Fruit fly (Drosophila melanogaster) whole organism, prepupa: ENCODE measurements around the gene dnc.

Experiments
- CG11762 ChIP-seq: fragments of 200-800 bp; sonication (Bioruptor generic); optimal IDR thresholded peaks from 3 replicates; lab custom pipeline; 2016; ENCODE audit warnings: missing biosample characterization, missing genetic modification characterization; ENCODE audit not compliant: insufficient read depth
- CG11902 ChIP-seq: fragments of 200-800 bp; sonication (Bioruptor generic); optimal IDR thresholded peaks from 3 replicates; lab custom pipeline; 2016; ENCODE audit warnings: missing biosample characterization, missing genetic modification characterization
- CG15336 ChIP-seq: fragments of 200-800 bp; sonication (Bioruptor generic); IDR thresholded peaks from 2 replicates; pipeline ENCODE4 v1.3.6; 2022; ENCODE audit warnings: missing biosample characterization, missing genetic modification characterization
- CG1621 ChIP-seq: fragments of 200-800 bp; sonication (Bioruptor generic); optimal IDR thresholded peaks from 3 replicates; lab custom pipeline; 2018; ENCODE audit warnings: missing biosample characterization, mild to moderate bottlenecking, missing genetic modification characterization
- CG31627 ChIP-seq: fragments of 200-800 bp; sonication (Bioruptor generic); optimal IDR thresholded peaks from 3 replicates; lab custom pipeline; 2016; ENCODE audit warnings: missing biosample characterization, missing genetic modification characterization
- CG32006 ChIP-seq: fragments of 200-800 bp; sonication (Bioruptor generic); optimal IDR thresholded peaks from 3 replicates; lab custom pipeline; 2017; ENCODE audit warnings: missing biosample characterization, mild to moderate bottlenecking, missing genetic modification characterization
- CG34406 ChIP-seq: fragments of 200-800 bp; sonication (Bioruptor generic); optimal IDR thresholded peaks from 3 replicates; lab custom pipeline; 2016; ENCODE audit warnings: missing biosample characterization, missing genetic modification characterization
- CG6163 ChIP-seq: fragments of 200-800 bp; sonication (Bioruptor generic); IDR thresholded peaks from 3 replicates; pipeline ENCODE4 v1.3.6; 2022; ENCODE audit warnings: missing biosample characterization, missing genetic modification characterization
- CG6808 ChIP-seq: fragments of 200-800 bp; sonication (Bioruptor generic); optimal IDR thresholded peaks from 3 replicates; lab custom pipeline; 2017; ENCODE audit warnings: missing biosample characterization, missing genetic modification characterization, mild to moderate bottlenecking, moderate library complexity, missing genetic modification reagents
- CG8119 ChIP-seq: fragments of 200-800 bp; sonication (Bioruptor generic); IDR thresholded peaks from 3 replicates; pipeline ENCODE4 v1.3.6; 2022; ENCODE audit warnings: missing biosample characterization, missing genetic modification characterization
- CG8319 ChIP-seq: fragments of 200-800 bp; sonication (Bioruptor generic); optimal IDR thresholded peaks from 3 replicates; lab custom pipeline; 2016; ENCODE audit warnings: missing biosample characterization, missing genetic modification characterization
- CG9139 ChIP-seq: fragments of 200-800 bp; sonication (Bioruptor generic); optimal IDR thresholded peaks from 3 replicates; lab custom pipeline; 2017; ENCODE audit warnings: missing biosample characterization, mild to moderate bottlenecking, missing genetic modification characterization
- Eip75B ChIP-seq: fragments of 200-800 bp; sonication (Bioruptor generic); optimal IDR thresholded peaks from 3 replicates; lab custom pipeline; 2016; ENCODE audit warnings: missing biosample characterization, missing genetic modification characterization
- Eip93F ChIP-seq: fragments of 200-800 bp; sonication (Bioruptor generic); optimal IDR thresholded peaks from 2 replicates; lab custom pipeline; 2016; ENCODE audit warnings: missing biosample characterization, mild to moderate bottlenecking, missing genetic modification characterization
- Ets21C ChIP-seq: fragments of 200-800 bp; sonication (Bioruptor generic); optimal IDR thresholded peaks from 3 replicates; lab custom pipeline; 2016; ENCODE audit warnings: missing biosample characterization, missing genetic modification characterization
- Gug ChIP-seq: fragments of 200-800 bp; sonication (Bioruptor generic); IDR thresholded peaks from 2 replicates; pipeline ENCODE4 v1.3.6; 2022; ENCODE audit warnings: missing biosample characterization, missing genetic modification characterization
- Hr4 ChIP-seq: fragments of 200-800 bp; sonication (Bioruptor generic); optimal IDR thresholded peaks from 3 replicates; lab custom pipeline; 2016; ENCODE audit warnings: missing biosample characterization, missing genetic modification characterization
- Lpt ChIP-seq: fragments of 200-800 bp; sonication (Bioruptor generic); optimal IDR thresholded peaks from 3 replicates; lab custom pipeline; 2016; ENCODE audit warnings: missing biosample characterization, missing genetic modification characterization
- Smox ChIP-seq: fragments of 200-800 bp; sonication (Bioruptor generic); optimal IDR thresholded peaks from 3 replicates; lab custom pipeline; 2016; ENCODE audit warnings: missing biosample characterization, missing genetic modification characterization
- Sox14 ChIP-seq: fragments of 200-800 bp; sonication (Bioruptor generic); optimal IDR thresholded peaks from 3 replicates; lab custom pipeline; 2016; ENCODE audit warnings: missing biosample characterization, missing genetic modification characterization
- Sox15 ChIP-seq: fragments of 200-800 bp; sonication (Bioruptor generic); optimal IDR thresholded peaks from 3 replicates; lab custom pipeline; 2016; ENCODE audit warnings: missing biosample characterization, missing genetic modification characterization
- cyc ChIP-seq: fragments of 200-800 bp; sonication (Bioruptor generic); optimal IDR thresholded peaks from 3 replicates; lab custom pipeline; 2016; ENCODE audit warnings: missing biosample characterization, missing genetic modification characterization
- dac ChIP-seq: fragments of 200-800 bp; sonication (Bioruptor generic); optimal IDR thresholded peaks from 2 replicates; lab custom pipeline; 2017; ENCODE audit warnings: missing biosample characterization, mild to moderate bottlenecking, missing genetic modification characterization
- dsx ChIP-seq: fragments of 200-800 bp; optimal IDR thresholded peaks from 3 replicates; lab custom pipeline; 2019; ENCODE audit warnings: missing biosample characterization, mild to moderate bottlenecking, missing genetic modification characterization, moderate library complexity; ENCODE audit not compliant: poor library complexity, severe bottlenecking
- eg ChIP-seq: fragments of 200-800 bp; sonication (Bioruptor generic); IDR thresholded peaks from 3 replicates; pipeline ENCODE4 v1.3.6; 2022; ENCODE audit warnings: missing biosample characterization, missing genetic modification characterization
- fd59A ChIP-seq: fragments of 200-800 bp; sonication (Bioruptor generic); optimal IDR thresholded peaks from 2 replicates; lab custom pipeline; 2017; ENCODE audit warnings: missing biosample characterization, mild to moderate bottlenecking, missing genetic modification characterization, missing genetic modification reagents
- fkh ChIP-seq: fragments of 200-800 bp; sonication (Bioruptor generic); optimal IDR thresholded peaks from 3 replicates; lab custom pipeline; 2017; ENCODE audit warnings: missing biosample characterization, mild to moderate bottlenecking, missing genetic modification characterization, moderate library complexity
- lz ChIP-seq: fragments of 200-800 bp; sonication (Bioruptor generic); optimal IDR thresholded peaks from 3 replicates; lab custom pipeline; 2016; ENCODE audit warnings: missing biosample characterization, missing genetic modification characterization
- pdm3 ChIP-seq: fragments of 200-800 bp; sonication (Bioruptor generic); optimal IDR thresholded peaks from 3 replicates; lab custom pipeline; 2016; ENCODE audit warnings: missing biosample characterization, missing genetic modification characterization
- spab ChIP-seq: fragments of 200-800 bp; sonication (Bioruptor generic); optimal IDR thresholded peaks from 2 replicates; lab custom pipeline; 2017; ENCODE audit warnings: missing biosample characterization, mild to moderate bottlenecking, missing genetic modification characterization, missing genetic modification reagents
- ss ChIP-seq, 2 experiments: fragments of 200-800 bp; sonication (Bioruptor generic); optimal IDR thresholded peaks; 2 replicates in 1 of 2; 3 replicates in 1 of 2; lab custom pipeline; 2017 to 2018; ENCODE audit warnings: mild to moderate bottlenecking in 2 of 2, missing biosample characterization in 2 of 2, missing genetic modification characterization in 2 of 2, moderate library complexity in 1 of 2
- svp ChIP-seq: fragments of 200-800 bp; sonication (Bioruptor generic); peaks from one replicate; lab custom pipeline; 2016; ENCODE audit warnings: missing biosample characterization, missing genetic modification characterization
- topi ChIP-seq: fragments of 200-800 bp; sonication (Bioruptor generic); optimal IDR thresholded peaks from 3 replicates; lab custom pipeline; 2016; ENCODE audit warnings: missing biosample characterization, missing genetic modification characterization

dnc gene

dm6 chrX:3356289-3356688 is 180.0 kb downstream of the dnc start:
- no peak for TF ChIP-seq spab (GFP tag; lab: Kevin White, UChicago)
- no peak for TF ChIP-seq topi (GFP tag; lab: Kevin White, UChicago)
- no peak for TF ChIP-seq Eip93F (GFP tag; lab: Kevin White, UChicago)
- TF ChIP-seq Sox15 (GFP tag; lab: Kevin White, UChicago) = no peak
- no peak for TF ChIP-seq dac (GFP tag; lab: Kevin White, UChicago)
- no peak for TF ChIP-seq pdm3
- no peak for TF ChIP-seq Lpt (GFP tag; lab: Kevin White, UChicago)
- no peak for TF ChIP-seq CG8119 (GFP tag; lab: Robert Waterston, UW)
- no peak for TF ChIP-seq ss (GFP tag; optimal IDR thresholded peaks at IDR 0.05; lab: Kevin White, UChicago)
- TF ChIP-seq CG11762 (GFP tag; lab: Kevin White, UChicago) = no peak

- TF ChIP-seq topi (GFP tag; lab: Kevin White, UChicago) (no peak), CG1621 (tag; lab: Kevin White, UChicago) (no peak), CG11762 (GFP tag; lab: Kevin White, UChicago) (no peak), CG31627 (GFP tag; lab: Kevin White, UChicago) (no peak), Eip93F (GFP tag; lab: Kevin White, UChicago) (no peak), CG9139 (GFP tag; lab: Kevin White, UChicago) (no peak), fd59A (GFP tag; lab: Kevin White, UChicago) (no peak), Ets21C (GFP tag; lab: Kevin White, UChicago) (no peak), CG6808 (GFP tag; lab: Kevin White, UChicago) (no peak), CG15336 (GFP tag; lab: Robert Waterston, UW) (no peak), CG8319 (GFP tag; lab: Kevin White, UChicago) (no peak), Sox14 (GFP tag; lab: Kevin White, UChicago) (no peak), Smox (GFP tag; lab: Kevin White, UChicago) (no peak), pdm3 (no peak)
Measured at dm6 chrX:3356937-3357552, 180.8 kb downstream of the dnc start.

- TF ChIP-seq CG34406 (no peak), fkh (peak; percentile 82), cyc (GFP tag; lab: Kevin White, UChicago) (no peak), Gug (GFP tag; lab: Robert Waterston, UW) (no peak), CG11902 (no peak), Eip75B (GFP tag; lab: Kevin White, UChicago) (no peak), spab (GFP tag; lab: Kevin White, UChicago) (no peak), lz (GFP tag; lab: Kevin White, UChicago) (no peak), dsx (no peak), eg (0 out of 3 replicates have a peak, but pooled peaks have one; percentile 16), Hr4 (GFP tag; lab: Kevin White, UChicago) (no peak), CG6808 (GFP tag; lab: Kevin White, UChicago) (no peak), CG32006 (peak; percentile 11), topi (GFP tag; lab: Kevin White, UChicago) (no peak), Eip93F (GFP tag; lab: Kevin White, UChicago) (no peak), svp (GFP tag; lab: Kevin White, UChicago) (no peak)
Measured at dm6 chrX:3357724-3358179, 181.5 kb downstream of the dnc start.

dm6 chrX:3358875-3359274 is 182.6 kb downstream of the dnc start:
- peak; percentile 1 for TF ChIP-seq fkh
- TF ChIP-seq CG6163 (GFP tag; lab: Robert Waterston, UW) = no peak
